Worm (Caenorhabditis elegans): ENCODE measurements around the gene srw-76.

DNA sequence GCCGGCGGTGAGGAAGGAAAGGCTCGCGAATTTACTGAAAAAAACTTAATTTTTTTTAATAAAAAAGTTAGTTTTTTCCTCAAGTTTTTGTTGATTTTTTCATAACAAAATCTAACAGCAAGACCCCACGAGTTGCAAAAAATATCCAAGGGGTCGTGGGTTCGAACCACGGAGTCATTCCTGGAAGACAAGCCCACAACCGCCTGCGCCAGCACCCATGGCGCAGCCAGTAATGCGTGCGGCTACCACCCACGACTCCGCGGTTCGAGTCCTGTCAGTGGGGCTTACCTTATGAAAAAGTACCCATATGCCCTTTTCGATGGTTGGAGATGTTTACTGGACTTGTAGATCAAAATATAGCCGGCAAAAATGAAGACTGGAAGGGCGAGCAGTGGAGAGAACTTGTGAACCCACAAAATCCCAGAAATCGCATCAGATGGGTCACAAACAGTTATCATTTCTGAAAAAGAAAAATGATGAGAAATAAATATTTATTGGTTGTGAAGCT is 15.3 kb downstream of the srw-76 start, which contains the start of gene Y70C5A.2:
- no peak for TF ChIP-seq flt-1 (GFP tag; IDR thresholded peaks at IDR 0.05)
- no peak for TF ChIP-seq ztf-23 (GFP tag; IDR thresholded peaks at IDR 0.05)
- no peak for TF ChIP-seq tab-1 (GFP tag; IDR thresholded peaks at IDR 0.05)
- TF ChIP-seq ref-1 (GFP tag; conservative IDR thresholded peaks at IDR 0.05) = no peak
- no peak for TF ChIP-seq med-1 (GFP tag; optimal IDR thresholded peaks at IDR 0.05; ENCODE audit: insufficient read depth)
- no peak for TF ChIP-seq klf-2 (GFP tag; conservative IDR thresholded peaks at IDR 0.05)
- TF ChIP-seq ztf-29 (GFP tag; IDR thresholded peaks at IDR 0.05) = no peak
- TF ChIP-seq T22C8.4 (GFP tag; IDR thresholded peaks at IDR 0.05) = no peak
- TF ChIP-seq cog-1 (tag; optimal IDR thresholded peaks at IDR 0.05) = no peak

All from whole organism, midembryonic.